Fruit fly (Drosophila melanogaster) whole organism, pupa: Measurements from ENCODE around the gene Alp12.

Experiments used
- CG10348 ChIP-seq: fragments of 200-800 bp; sonication (Bioruptor generic); IDR thresholded peaks from 2 replicates; pipeline ENCODE4 v1.3.6; 2022; ENCODE audit warnings: missing biosample characterization, missing genetic modification characterization
- CG12605 ChIP-seq: fragments of 200-800 bp; sonication (Bioruptor generic); IDR thresholded peaks from 2 replicates; pipeline ENCODE4 v1.3.6; 2022; ENCODE audit warnings: missing biosample characterization, missing genetic modification characterization
- CG14655 ChIP-seq: fragments of 200-800 bp; sonication (Bioruptor generic); optimal IDR thresholded peaks from 3 replicates; lab custom pipeline; 2017; ENCODE audit warnings: mild to moderate bottlenecking, missing biosample characterization, missing genetic modification reagents, missing genetic modification characterization
- CG15710 ChIP-seq: fragments of 200-800 bp; sonication (Bioruptor generic); optimal IDR thresholded peaks from 2 replicates; lab custom pipeline; 2018; ENCODE audit warnings: missing biosample characterization, mild to moderate bottlenecking, missing genetic modification characterization, moderate library complexity
- CG17806 ChIP-seq: fragments of 200-800 bp; sonication (Bioruptor generic); optimal IDR thresholded peaks from 2 replicates; lab custom pipeline; 2018; ENCODE audit warnings: missing biosample characterization, mild to moderate bottlenecking, missing genetic modification characterization, moderate library complexity
- CG4496 ChIP-seq: fragments of 200-800 bp; sonication (Bioruptor generic); IDR thresholded peaks from 3 replicates; pipeline ENCODE4 v1.3.6; 2022; ENCODE audit warnings: missing biosample characterization, missing genetic modification characterization
- CG8301 ChIP-seq: fragments of 200-800 bp; sonication (Bioruptor generic); optimal IDR thresholded peaks from 2 replicates; lab custom pipeline; 2018; ENCODE audit warnings: missing biosample characterization, mild to moderate bottlenecking, missing genetic modification characterization
- D1 ChIP-seq: fragments of 200-800 bp; sonication (Bioruptor generic); optimal IDR thresholded peaks from 2 replicates; lab custom pipeline; 2018; ENCODE audit warnings: missing biosample characterization, mild to moderate bottlenecking, missing genetic modification characterization, moderate library complexity
- EcR ChIP-seq: fragments of 200-800 bp; sonication (Bioruptor generic); optimal IDR thresholded peaks from 3 replicates; lab custom pipeline; 2019; ENCODE audit warnings: missing biosample characterization, missing genetic modification characterization, mild to moderate bottlenecking, moderate library complexity, missing genetic modification reagents
- Ets98B ChIP-seq: fragments of 200-800 bp; sonication (Bioruptor generic); IDR thresholded peaks from 2 replicates; pipeline ENCODE4 v1.3.6; 2022; ENCODE audit warnings: missing biosample characterization, missing genetic modification characterization
- Pif1A ChIP-seq: fragments of 200-800 bp; sonication (Bioruptor generic); optimal IDR thresholded peaks from 3 replicates; lab custom pipeline; 2016; ENCODE audit warnings: missing biosample characterization, missing genetic modification characterization
- Snoo ChIP-seq: fragments of 200-800 bp; sonication (Bioruptor generic); optimal IDR thresholded peaks from 3 replicates; lab custom pipeline; 2017; ENCODE audit warnings: missing biosample characterization, mild to moderate bottlenecking, missing genetic modification characterization, inconsistent platforms

DNA sequence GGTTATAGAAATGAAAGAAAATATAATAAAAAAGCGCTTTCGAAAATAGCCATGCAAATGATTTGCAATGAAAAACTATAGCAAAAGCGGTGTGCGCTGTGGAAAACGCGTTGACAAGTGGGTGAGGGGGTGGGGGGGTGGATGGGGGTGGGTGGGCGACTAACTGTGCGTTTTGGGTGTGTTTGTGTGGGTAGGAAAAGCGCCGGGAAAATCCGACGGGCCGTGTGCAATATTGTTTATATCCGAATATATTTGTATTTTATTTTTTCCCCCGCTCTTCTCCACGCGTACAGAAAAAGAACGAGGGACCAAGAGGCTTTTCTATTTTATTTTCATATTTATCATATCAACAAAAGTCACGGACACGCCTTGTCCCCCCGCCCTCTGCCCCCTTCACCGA lies 17.4 kb upstream of the Alp12 start:
- TF ChIP-seq EcR, result no peak
- no peak for TF ChIP-seq CG14655
- no peak for TF ChIP-seq Pif1A (GFP tag; lab: Kevin White, UChicago)
- TF ChIP-seq D1 (tag; lab: Kevin White, UChicago), result no peak
- TF ChIP-seq CG17806 (tag; lab: Kevin White, UChicago), result no peak
- no peak for TF ChIP-seq CG8301
- no peak for TF ChIP-seq Ets98B (GFP tag; lab: Robert Waterston, UW)
- no peak for TF ChIP-seq CG4496
- no peak for TF ChIP-seq Snoo (tag; lab: Kevin White, UChicago)
- TF ChIP-seq CG12605 (GFP tag; lab: Robert Waterston, UW), result no peak
- TF ChIP-seq CG15710, result no peak
- TF ChIP-seq CG10348, result no peak
